Worm (Caenorhabditis elegans): Measurements from ENCODE around the gene srd-5.

DNA sequence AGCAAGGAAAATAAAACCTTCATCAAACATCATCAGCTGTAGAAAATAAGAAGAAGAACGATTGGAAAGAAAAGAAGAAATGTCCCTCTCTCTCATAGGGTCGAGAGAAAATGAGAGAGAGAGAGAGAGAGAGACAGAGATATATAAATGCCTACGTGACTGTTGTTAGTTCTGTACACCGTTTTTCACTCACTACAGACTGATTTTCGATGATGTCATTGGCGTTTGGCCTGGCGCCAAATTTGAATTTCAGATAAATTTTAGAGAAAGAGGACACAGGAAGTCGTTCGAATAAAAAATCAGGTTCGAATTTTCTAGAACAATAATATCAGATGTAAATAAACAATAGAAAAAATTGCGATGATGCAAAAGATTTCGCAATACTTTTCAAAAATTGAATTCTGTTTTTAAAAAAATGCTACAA lies 18.4 kb downstream of the srd-5 start:
- TF ChIP-seq unc-62 (GFP tag; optimal IDR thresholded peaks at IDR 0.05) (no peak), nhr-27 (tag; optimal IDR thresholded peaks at IDR 0.05) (no peak), madf-10 (tag; optimal IDR thresholded peaks at IDR 0.05) (no peak), F49E8.2 (tag; optimal IDR thresholded peaks at IDR 0.05; ENCODE audit: insufficient read depth) (no peak)

All from whole organism, young adult.